Worm (Caenorhabditis elegans): ENCODE results near the gene T19C3.3.

The T19C3.3 gene

DNA sequence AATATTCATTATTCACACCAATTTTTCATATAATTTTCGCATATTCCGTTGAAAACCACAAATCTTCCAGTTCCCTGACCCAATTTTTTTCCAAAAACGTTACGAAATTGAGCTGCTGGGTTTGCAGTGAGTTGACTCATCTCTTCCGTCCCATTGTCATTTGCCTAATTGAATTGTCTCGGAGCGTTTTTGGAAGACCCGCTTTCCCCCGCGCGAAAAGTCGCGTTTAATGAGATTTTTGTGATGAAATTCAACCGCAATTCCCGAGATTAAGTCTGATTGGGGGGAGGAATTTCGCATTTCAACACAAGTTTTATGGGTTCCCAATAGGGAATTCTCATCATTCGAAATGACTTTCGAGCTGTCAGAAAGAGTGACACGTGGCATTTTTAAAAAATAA lies 2.4 kb downstream of the T19C3.3 start:
- TF ChIP-seq ceh-13 (GFP tag; optimal IDR thresholded peaks at IDR 0.05) = no peak
- TF ChIP-seq B0310.2 (tag; optimal IDR thresholded peaks at IDR 0.05) = no peak
- no peak for TF ChIP-seq sea-1 (GFP tag; conservative IDR thresholded peaks at IDR 0.05)
- TF ChIP-seq pes-1 (GFP tag; IDR thresholded peaks at IDR 0.05) = no peak
- no peak for TF ChIP-seq tbx-37 (GFP tag; conservative IDR thresholded peaks at IDR 0.05)
- TF ChIP-seq aly-1 (tag; optimal IDR thresholded peaks at IDR 0.05) = no peak
- TF ChIP-seq ets-7 (tag; optimal IDR thresholded peaks at IDR 0.05) = no peak
- no peak for TF ChIP-seq scrt-1 (GFP tag; IDR thresholded peaks at IDR 0.05)
- TF ChIP-seq F13C5.2 (tag; optimal IDR thresholded peaks at IDR 0.05) = no peak
- no peak for TF ChIP-seq tbx-11 (GFP tag; IDR thresholded peaks at IDR 0.05)
- no peak for TF ChIP-seq ama-1 (optimal IDR thresholded peaks at IDR 0.05)
- TF ChIP-seq hnd-1 (tag; optimal IDR thresholded peaks at IDR 0.05) = no peak
- TF ChIP-seq tra-4 (tag; optimal IDR thresholded peaks at IDR 0.05) = no peak
- TF ChIP-seq hmbx-1 (tag; optimal IDR thresholded peaks at IDR 0.05) = no peak
- TF ChIP-seq ceh-36 (tag; optimal IDR thresholded peaks at IDR 0.05) = no peak
- no peak for TF ChIP-seq flt-1 (GFP tag; IDR thresholded peaks at IDR 0.05)
- TF ChIP-seq hmg-4 (GFP tag; optimal IDR thresholded peaks at IDR 0.05) = no peak

- TF ChIP-seq B0310.2 (tag; optimal IDR thresholded peaks at IDR 0.05) (no peak), tbx-37 (GFP tag; conservative IDR thresholded peaks at IDR 0.05) (no peak), aly-1 (tag; optimal IDR thresholded peaks at IDR 0.05) (no peak), tra-4 (tag; optimal IDR thresholded peaks at IDR 0.05) (no peak), ceh-13 (GFP tag; optimal IDR thresholded peaks at IDR 0.05) (no peak), ets-7 (tag; optimal IDR thresholded peaks at IDR 0.05) (no peak), pes-1 (GFP tag; IDR thresholded peaks at IDR 0.05) (no peak), tbx-11 (GFP tag; IDR thresholded peaks at IDR 0.05) (no peak), ceh-36 (tag; optimal IDR thresholded peaks at IDR 0.05) (no peak), F13C5.2 (tag; optimal IDR thresholded peaks at IDR 0.05) (no peak), scrt-1 (GFP tag; IDR thresholded peaks at IDR 0.05) (no peak), hmbx-1 (tag; optimal IDR thresholded peaks at IDR 0.05) (no peak), sea-1 (GFP tag; conservative IDR thresholded peaks at IDR 0.05) (no peak)
Measured at ce11 chrIII:609549-609948, 4.8 kb downstream of the T19C3.3 start, which contains the start of gene best-17. Gene best-17, minus strand, starts transcription at chrIII:609649.

- TF ChIP-seq pes-1 (GFP tag; IDR thresholded peaks at IDR 0.05) (no peak), hmbx-1 (tag; optimal IDR thresholded peaks at IDR 0.05) (no peak), ets-7 (tag; optimal IDR thresholded peaks at IDR 0.05) (no peak), ama-1 (optimal IDR thresholded peaks at IDR 0.05) (no peak), scrt-1 (GFP tag; IDR thresholded peaks at IDR 0.05) (no peak), aly-1 (tag; optimal IDR thresholded peaks at IDR 0.05) (no peak), ceh-36 (tag; optimal IDR thresholded peaks at IDR 0.05) (no peak), hmg-4 (GFP tag; optimal IDR thresholded peaks at IDR 0.05) (no peak), hnd-1 (tag; optimal IDR thresholded peaks at IDR 0.05) (no peak)
Measured at ce11 chrIII:605415-606054, 8.8 kb downstream of the T19C3.3 start, which contains the start of the genes Y55B1AR.4 and ttr-7. Gene Y55B1AR.4, minus strand, starts transcription at chrIII:605515. Gene ttr-7, plus strand, starts transcription at chrIII:606004.

- TF ChIP-seq flt-1 (GFP tag; IDR thresholded peaks at IDR 0.05) = no peak
- no peak for TF ChIP-seq hmg-4 (GFP tag; optimal IDR thresholded peaks at IDR 0.05)
- no peak for TF ChIP-seq aly-1 (tag; optimal IDR thresholded peaks at IDR 0.05)
- TF ChIP-seq pes-1 (GFP tag; IDR thresholded peaks at IDR 0.05) = no peak
- no peak for TF ChIP-seq sea-1 (GFP tag; conservative IDR thresholded peaks at IDR 0.05)
- no peak for TF ChIP-seq ama-1 (optimal IDR thresholded peaks at IDR 0.05)
- no peak for TF ChIP-seq tbx-11 (GFP tag; IDR thresholded peaks at IDR 0.05)
- no peak for TF ChIP-seq ceh-13 (GFP tag; optimal IDR thresholded peaks at IDR 0.05)
- TF ChIP-seq hnd-1 (tag; optimal IDR thresholded peaks at IDR 0.05) = no peak
- TF ChIP-seq B0310.2 (tag; optimal IDR thresholded peaks at IDR 0.05) = no peak
- TF ChIP-seq F13C5.2 (tag; optimal IDR thresholded peaks at IDR 0.05) = no peak
- TF ChIP-seq hmbx-1 (tag; optimal IDR thresholded peaks at IDR 0.05) = no peak
- no peak for TF ChIP-seq ceh-36 (tag; optimal IDR thresholded peaks at IDR 0.05)
Measured at ce11 chrIII:600316-600932, 13.9 kb downstream of the T19C3.3 start, which contains the start of gene lec-6. Gene lec-6, minus strand, starts transcription at chrIII:600366.

DNA sequence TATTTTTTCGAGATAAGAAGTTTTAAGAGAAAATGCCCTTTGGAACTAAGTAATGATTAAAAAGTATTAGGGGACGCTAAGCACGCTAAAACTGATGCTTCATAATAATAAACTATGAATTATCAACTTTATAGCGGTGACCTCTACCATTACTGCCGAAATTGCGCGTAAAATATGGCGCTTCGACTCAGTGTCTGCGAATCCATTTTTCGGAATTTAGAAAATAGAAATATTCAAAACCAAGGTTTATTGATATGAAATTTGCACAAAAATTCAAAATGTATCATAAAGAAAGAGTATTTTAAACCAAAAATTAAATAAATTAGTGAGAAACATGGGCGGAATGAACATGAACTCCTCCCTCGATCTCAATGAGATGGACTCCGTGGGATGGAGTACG lies 15.1 kb downstream of the T19C3.3 start:
- TF ChIP-seq hmbx-1 (tag; optimal IDR thresholded peaks at IDR 0.05) (no peak), tbx-11 (GFP tag; IDR thresholded peaks at IDR 0.05) (no peak), pes-1 (GFP tag; IDR thresholded peaks at IDR 0.05) (no peak), ceh-36 (tag; optimal IDR thresholded peaks at IDR 0.05) (no peak), scrt-1 (GFP tag; IDR thresholded peaks at IDR 0.05) (no peak), flt-1 (GFP tag; IDR thresholded peaks at IDR 0.05) (no peak), hmg-4 (GFP tag; optimal IDR thresholded peaks at IDR 0.05) (no peak), ceh-13 (GFP tag; optimal IDR thresholded peaks at IDR 0.05) (no peak), tra-4 (tag; optimal IDR thresholded peaks at IDR 0.05) (no peak), aly-1 (tag; optimal IDR thresholded peaks at IDR 0.05) (no peak), F13C5.2 (tag; optimal IDR thresholded peaks at IDR 0.05) (no peak), B0310.2 (tag; optimal IDR thresholded peaks at IDR 0.05) (no peak), hnd-1 (tag; optimal IDR thresholded peaks at IDR 0.05) (no peak), sea-1 (GFP tag; conservative IDR thresholded peaks at IDR 0.05) (no peak), ets-7 (tag; optimal IDR thresholded peaks at IDR 0.05) (no peak)

ce11 chrIII:598687-599086 lies 15.7 kb downstream of the T19C3.3 start, which contains the start of gene Y55B1AR.2:
Gene Y55B1AR.2, minus strand, starts transcription at chrIII:598787.
- TF ChIP-seq ceh-13 (GFP tag; optimal IDR thresholded peaks at IDR 0.05) = no peak
- no peak for TF ChIP-seq hmbx-1 (tag; optimal IDR thresholded peaks at IDR 0.05)
- TF ChIP-seq tbx-11 (GFP tag; IDR thresholded peaks at IDR 0.05) = no peak
- TF ChIP-seq scrt-1 (GFP tag; IDR thresholded peaks at IDR 0.05) = no peak
- TF ChIP-seq hmg-4 (GFP tag; optimal IDR thresholded peaks at IDR 0.05) = no peak
- TF ChIP-seq flt-1 (GFP tag; IDR thresholded peaks at IDR 0.05) = no peak
- no peak for TF ChIP-seq aly-1 (tag; optimal IDR thresholded peaks at IDR 0.05)
- TF ChIP-seq tra-4 (tag; optimal IDR thresholded peaks at IDR 0.05) = no peak

DNA sequence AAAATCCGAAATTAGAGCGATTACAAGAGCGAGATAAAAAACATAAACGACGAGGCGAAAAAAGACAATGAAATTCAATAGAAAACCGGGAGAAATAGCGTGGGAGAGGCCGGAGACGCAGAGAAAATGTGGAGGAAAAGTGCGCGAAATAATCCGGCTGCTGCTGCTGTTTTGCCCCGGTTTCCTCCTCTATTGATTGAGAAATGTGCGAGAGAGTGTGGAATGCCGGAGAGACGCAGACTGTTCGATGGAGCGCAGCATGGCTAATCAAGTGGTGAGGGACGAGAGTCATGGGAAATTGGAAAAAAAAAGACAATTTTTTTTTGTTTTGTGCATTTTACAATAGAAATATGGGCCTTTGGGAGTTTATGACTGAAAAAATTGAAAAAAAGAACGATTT lies 16.2 kb downstream of the T19C3.3 start:
- TF ChIP-seq flt-1 (GFP tag; IDR thresholded peaks at IDR 0.05) = no peak
- TF ChIP-seq ets-7 (tag; optimal IDR thresholded peaks at IDR 0.05) = no peak
- no peak for TF ChIP-seq hnd-1 (tag; optimal IDR thresholded peaks at IDR 0.05)
- TF ChIP-seq hmbx-1 (tag; optimal IDR thresholded peaks at IDR 0.05) = no peak
- no peak for TF ChIP-seq B0310.2 (tag; optimal IDR thresholded peaks at IDR 0.05)
- TF ChIP-seq sea-1 (GFP tag; conservative IDR thresholded peaks at IDR 0.05) = no peak
- no peak for TF ChIP-seq ama-1 (optimal IDR thresholded peaks at IDR 0.05)
- TF ChIP-seq hmg-4 (GFP tag; optimal IDR thresholded peaks at IDR 0.05) = no peak
- no peak for TF ChIP-seq pes-1 (GFP tag; IDR thresholded peaks at IDR 0.05)
- no peak for TF ChIP-seq ceh-36 (tag; optimal IDR thresholded peaks at IDR 0.05)
- TF ChIP-seq aly-1 (tag; optimal IDR thresholded peaks at IDR 0.05) = no peak
